Worm (Caenorhabditis elegans) whole organism, dauer: ENCODE data around the gene fbxb-38.

Experiments used
- unc-62 ChIP-seq: sonication (generic microtip); optimal IDR thresholded peaks from 2 replicates; lab custom pipeline; 2017; ENCODE audit warnings: missing biosample characterization, missing genetic modification reagents, missing genetic modification characterization

The fbxb-38 gene

DNA sequence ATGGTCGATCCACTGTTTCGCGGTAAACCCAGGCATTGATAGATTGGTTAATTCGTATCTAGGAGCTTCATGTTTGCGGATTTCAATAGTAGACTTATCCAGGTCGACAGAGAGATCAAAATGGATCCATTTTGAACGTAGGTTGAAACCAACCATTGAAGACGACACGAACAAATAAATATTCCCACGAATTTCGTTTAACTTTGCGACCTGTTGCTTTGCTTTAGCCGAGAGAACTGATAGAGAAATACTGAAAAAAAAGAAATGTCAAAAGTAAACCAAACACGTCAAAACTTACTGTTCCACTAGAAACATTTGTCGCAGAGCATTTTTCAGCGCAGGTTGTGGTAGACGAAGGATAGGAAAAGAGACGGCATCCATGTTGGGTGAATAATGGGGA lies at the start of gene fbxb-38:
Gene fbxb-38, minus strand, starts transcription at position 390 of the 400 bp plus-strand sequence.
- no peak for TF ChIP-seq unc-62 (GFP tag; lab: Kevin White, UChicago)

DNA sequence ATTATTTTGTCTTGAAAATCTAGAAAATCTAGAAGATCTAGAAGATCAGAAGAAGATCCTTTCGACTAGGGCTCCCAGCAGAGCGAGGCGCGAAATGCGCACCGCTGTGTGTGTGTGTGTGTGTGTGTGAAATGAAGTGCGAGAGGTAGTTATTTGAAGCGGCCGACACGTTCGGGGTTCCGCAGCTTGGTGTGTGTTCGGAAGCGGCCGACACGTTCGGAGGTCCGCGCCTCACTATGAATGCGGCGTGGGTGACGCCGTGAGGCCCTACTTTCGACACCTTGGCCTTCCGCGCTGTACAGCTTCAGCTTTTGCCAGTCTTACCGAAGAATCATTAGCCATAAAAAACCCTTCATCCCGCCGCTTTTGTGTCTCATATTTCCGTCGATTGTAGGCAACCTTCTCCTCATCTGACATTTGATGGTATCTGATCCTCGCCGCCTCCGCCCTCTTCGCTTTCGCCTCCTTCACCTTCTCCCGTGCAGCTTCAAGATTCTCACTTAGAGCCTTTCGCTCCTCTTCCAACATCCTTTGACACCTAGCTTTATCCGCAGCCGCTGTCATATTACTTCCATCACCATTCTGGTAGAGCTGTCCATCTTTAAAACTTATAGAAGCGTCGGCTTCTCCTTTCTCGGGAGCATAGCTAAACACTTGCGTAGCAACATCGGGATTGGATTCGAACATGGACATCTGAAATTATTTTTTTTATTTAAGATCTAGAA lies 48.5 kb upstream of the fbxb-38 start:
- TF ChIP-seq unc-62 (GFP tag; lab: Kevin White, UChicago), result no peak

DNA sequence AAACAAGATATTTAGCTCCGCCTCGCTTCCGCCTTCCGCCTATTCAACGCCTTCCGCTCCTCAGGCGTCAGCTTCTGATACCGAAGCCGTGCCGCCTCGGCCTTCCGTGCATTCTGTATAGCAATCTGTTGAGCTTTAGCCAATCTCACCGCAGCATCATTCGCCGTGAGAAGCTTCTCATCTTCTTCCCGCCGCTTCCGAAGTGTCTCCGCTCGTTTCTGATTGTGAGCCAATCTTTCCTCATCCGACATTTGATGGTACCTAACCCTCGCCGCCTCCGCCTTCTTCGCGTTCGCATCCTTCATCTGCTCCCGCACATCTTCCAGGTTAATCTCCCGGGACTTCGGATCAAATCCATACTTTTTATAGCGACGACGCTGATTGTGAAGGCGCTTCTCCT lies 46.9 kb upstream of the fbxb-38 start:
- no peak for TF ChIP-seq unc-62 (GFP tag; lab: Kevin White, UChicago)

DNA sequence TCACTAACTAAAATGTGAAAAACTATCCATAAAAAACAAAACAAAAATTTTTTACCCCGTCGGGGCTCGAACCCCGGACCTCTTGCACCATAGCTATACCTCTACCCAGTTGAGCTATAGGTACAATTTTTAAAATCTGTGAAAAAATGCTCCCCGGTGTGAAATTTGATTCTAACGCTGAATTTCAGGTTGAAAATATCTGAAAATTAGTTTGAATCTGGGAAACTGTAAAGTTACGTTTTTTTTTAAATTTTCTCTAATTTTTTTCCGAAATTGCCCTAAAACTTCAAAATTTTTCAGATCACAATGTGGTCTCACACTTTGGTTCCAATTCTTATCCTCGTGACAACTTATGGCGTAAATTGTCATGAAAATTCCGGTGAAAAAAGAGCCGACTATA lies 39.2 kb upstream of the fbxb-38 start, which contains the start of gene Y59C2A.1:
Gene Y59C2A.1, plus strand, starts transcription at position 301 of the 400 bp plus-strand sequence.
- TF ChIP-seq unc-62 (GFP tag; lab: Kevin White, UChicago), result no peak

DNA sequence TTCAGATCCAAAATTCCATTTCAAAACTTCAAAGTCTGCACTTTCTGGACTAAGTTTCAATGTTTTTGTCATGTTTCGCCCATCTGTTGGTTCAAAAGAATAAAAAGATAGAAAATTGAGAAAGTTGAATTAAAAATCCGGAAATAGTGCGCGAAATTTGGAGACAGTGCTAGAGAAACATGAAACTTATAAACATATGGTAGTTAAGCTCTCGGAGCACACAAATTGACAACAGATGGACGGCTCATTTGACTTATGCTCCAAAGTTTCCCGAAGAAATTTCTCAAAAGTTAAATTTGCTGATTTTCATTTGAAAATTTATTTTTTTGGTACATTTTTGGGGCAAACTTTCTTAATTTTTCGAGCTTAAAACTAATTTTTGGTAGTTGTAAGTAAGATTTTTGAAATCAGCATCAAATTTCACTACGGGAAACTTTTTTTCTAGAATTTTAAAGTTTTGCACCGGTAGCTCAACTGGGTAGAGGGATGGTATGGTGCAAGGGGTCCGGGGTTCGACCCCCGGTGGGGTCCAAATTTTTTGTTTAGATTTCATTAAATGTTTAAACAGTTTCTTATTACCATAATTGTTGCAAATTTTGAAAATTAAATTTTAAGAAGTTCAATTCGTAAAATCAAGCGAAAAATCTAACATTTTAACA lies 37.6 kb upstream of the fbxb-38 start:
- TF ChIP-seq unc-62 (GFP tag; lab: Kevin White, UChicago), result no peak

DNA sequence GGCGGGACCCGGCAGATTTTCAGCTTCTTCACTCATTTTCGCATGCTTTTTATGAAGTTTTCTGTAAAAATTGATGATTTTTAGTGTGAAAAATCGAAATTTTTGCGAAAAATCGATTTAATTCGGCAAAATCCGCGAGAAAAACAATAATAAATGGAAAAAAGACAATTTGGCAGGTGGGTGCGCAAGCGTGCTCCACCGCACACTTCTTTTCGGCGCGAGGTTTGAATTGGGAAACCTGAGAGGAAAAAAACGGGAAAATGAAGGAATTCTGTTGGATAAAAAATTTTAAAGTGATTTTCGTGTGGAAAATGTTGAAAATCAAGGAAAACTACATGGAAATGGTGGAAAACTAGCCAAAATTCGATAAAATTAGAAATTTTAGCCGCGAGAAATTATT lies 35.5 kb upstream of the fbxb-38 start, which contains the start of gene Y59C2A.2:
Gene Y59C2A.2, minus strand, starts transcription at position 61 of the 400 bp plus-strand sequence.
- no peak for TF ChIP-seq unc-62 (GFP tag; lab: Kevin White, UChicago)

DNA sequence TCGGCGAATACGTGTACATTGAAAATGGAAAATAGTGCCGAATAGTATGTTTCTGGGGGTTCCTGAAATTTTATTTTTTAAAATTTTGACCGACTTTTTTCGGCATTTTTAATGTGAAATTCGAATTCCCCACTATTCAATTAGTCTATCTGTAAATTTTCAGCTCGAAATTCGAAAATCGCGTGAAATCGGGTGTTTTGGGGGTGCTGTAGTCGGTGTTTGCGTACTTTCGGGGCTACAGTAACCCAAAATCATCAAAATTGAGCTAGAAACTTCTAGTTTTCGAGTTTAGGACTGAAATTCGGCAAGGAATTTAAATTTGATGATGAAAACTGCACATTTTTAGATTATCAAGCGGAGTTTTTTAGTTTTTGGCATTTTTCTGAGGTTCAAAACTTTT lies 33.6 kb upstream of the fbxb-38 start:
- no peak for TF ChIP-seq unc-62 (GFP tag; lab: Kevin White, UChicago)

DNA sequence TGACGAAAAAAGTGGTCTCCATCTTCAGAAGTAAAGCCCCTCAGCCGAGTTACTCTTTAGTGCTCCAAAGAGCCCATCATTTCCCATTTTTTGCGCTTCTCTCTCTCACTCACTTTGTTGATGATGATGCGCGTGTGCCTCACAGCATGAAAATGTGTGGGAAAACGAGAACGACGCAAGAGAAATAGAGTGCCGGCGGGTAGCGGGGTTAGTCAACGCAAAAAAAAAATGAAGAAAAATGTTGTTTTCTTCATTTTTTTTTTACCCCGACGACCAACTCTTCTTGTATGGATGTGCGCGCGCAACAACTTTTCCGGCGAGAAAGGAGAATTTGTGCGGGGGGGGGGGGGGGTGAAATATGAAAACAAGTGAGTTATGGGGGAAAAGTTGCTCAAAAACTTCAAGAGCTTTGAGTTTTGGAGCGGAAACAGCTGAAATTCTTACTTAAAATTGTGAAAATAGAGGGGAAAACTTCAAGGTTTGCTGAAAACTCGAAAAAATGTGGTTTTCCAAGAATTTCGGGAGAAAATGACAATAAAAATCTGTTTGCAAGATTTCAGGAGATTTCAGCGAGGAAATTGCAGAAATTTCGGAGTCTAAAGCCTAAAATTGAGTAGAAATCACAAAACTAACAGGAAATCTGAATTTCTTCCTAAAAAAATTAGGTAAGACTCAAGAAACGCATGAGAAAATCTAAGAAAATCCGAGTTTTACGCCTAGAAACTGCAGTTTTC lies 29.2 kb upstream of the fbxb-38 start, which contains the start of gene C33C12.1:
Gene C33C12.1, plus strand, starts transcription at position 684 of the 734 bp plus-strand sequence.
- no peak for TF ChIP-seq unc-62 (GFP tag; lab: Kevin White, UChicago)

DNA sequence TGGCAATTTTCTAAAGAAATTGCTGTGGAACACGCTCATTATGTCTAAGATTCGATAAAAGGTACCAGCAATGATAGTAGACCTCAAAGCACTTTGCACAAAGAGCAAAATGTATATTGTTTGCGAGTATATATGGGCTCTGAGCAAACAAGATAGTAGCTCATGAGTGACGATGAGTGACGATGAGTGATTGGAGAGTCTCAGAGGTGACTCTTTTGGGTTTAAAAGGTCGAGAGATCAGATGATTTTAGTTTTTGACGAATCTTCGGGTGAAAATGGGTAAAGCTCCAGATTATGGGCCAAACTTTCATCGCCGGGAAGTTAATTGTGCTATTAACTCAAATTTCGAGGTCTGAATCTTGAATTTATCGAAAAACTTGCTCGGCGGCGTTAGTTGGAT lies 28.2 kb upstream of the fbxb-38 start:
- TF ChIP-seq unc-62 (GFP tag; lab: Kevin White, UChicago), result no peak

DNA sequence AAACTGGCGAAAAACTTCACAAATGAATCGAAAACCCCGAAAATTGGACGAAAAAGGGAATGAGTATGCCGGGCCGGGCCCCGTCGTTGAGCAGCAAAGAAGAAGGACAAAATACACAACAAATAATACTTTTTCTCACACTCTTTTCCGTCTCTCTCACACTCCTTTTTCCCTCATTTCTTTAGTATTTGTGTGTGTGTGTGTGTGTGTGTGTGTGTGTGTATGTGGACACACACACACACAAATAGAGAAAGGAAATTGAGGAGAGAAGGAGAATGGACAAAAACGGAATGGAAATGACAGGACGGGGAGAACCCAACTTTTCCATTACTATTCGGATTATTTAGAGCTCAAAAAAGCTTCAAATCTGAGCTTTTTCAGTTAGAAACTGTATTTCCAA lies 27.0 kb upstream of the fbxb-38 start:
- no peak for TF ChIP-seq unc-62 (GFP tag; lab: Kevin White, UChicago)

DNA sequence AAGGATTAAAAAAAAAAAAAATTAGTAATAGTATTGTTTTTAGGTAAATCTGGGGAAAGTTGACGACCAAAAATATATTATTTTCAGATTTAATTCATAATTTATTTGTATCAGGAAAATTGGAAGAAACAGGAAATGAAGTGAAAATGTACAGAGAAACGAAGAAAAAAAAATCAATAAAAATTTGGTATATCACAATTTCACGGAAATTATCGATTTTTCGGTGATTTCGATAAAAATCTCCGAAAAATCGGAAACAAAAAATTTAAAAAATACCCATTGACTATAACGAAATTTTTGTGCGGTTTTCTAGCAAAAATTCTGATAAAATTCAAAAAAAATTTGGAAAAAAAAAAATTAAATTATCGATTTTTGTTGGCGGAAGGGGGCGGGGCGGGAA lies 23.7 kb upstream of the fbxb-38 start:
- no peak for TF ChIP-seq unc-62 (GFP tag; lab: Kevin White, UChicago)

DNA sequence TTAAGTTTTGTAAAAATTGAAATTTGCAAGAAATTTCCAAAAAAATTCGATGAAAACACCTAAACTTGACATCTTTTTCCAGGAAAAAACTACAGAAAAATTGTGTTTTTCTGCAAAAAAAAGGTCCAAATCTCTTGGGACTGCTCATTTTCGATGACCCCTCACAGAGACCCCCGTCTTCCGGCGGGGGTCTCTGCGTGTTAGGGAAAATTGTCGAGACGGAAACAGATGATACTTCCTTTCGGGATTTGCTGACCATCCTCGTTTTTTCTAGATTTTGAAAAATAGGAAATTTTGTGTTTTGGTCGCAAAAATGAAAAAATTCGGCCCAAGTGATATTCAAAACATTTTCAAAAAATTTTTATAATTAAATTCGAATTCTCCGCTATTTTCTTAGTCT lies 22.8 kb upstream of the fbxb-38 start:
- no peak for TF ChIP-seq unc-62 (GFP tag; lab: Kevin White, UChicago)

DNA sequence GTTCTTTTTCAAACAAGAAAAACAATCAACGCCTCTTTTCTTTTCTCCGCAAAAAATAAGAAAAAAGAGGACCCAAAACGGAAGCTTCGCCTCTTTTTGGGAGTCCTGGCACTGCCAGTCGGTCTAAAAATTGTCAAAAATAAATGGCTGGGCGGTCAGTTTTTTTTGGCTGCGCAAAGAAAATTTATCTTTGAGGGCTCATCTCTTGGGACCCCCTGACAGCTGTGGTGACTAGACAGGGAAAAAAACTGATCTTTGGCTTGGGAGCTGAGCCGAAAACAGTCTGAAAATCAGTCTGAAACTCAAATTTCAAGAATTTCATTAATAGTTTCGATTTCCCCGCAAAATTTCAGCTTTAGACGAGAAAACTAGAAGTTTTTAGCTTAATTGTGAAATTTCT lies 22.0 kb upstream of the fbxb-38 start:
- TF ChIP-seq unc-62 (GFP tag; lab: Kevin White, UChicago), result no peak

DNA sequence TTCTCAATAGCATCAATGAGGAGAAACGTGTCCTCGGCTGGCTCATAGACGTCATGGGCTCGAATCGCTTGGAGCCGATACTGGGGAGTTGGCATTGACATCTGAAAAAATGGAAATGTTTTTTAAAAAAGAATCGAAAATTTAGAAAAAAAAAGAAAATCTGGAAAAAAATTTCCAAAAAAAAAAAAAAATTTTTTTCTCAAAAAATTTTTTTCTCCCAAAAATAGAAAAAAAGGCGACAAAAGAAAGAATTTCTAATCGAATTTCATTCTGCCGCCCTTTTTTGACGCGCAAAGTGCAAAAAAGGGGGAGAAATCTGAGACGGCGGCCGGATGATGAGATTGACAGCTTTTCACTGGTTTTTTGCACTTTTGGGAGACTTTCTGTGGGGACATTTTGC lies 20.8 kb upstream of the fbxb-38 start, which contains the start of gene mtq-2:
Gene mtq-2, minus strand, starts transcription at position 101 of the 400 bp plus-strand sequence.
- no peak for TF ChIP-seq unc-62 (GFP tag; lab: Kevin White, UChicago)

DNA sequence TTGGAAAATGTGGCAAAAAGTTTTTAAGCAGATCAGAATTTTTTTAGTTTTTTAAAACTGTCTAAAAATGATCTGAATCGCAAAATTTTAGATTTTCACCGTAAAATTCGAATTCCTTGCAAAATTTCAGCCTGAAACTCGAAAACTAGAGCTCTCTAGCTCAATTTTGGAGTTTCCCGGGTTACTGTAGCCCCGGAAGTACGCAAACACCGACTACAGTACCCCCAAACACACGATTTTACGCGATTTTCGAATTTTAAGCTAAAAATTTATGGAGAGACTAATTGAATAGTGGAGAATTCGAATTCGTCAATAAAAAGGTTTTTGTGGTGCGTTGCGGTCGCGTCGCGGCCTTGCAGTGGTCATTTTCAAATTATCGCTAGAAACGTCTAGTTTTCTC lies 18.2 kb upstream of the fbxb-38 start:
- TF ChIP-seq unc-62 (GFP tag; lab: Kevin White, UChicago), result no peak

DNA sequence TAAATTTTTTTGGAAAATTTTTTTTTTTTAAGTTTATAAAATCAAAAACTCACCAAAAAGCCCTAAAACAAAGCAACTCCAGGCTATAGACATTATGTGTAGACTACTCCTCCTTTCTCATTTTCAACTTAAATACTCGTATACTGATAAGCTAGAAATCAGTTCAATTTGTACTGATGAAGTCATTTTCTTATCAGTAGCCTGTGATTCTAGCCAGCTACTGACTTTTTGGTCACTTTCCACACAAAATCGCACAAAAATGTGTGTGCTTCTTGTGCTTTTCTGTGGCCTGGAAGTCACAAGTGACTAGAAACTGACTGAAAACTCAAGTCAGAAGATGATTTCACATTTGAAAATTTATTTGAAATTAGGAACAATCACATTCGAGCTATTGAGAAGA lies 17.8 kb upstream of the fbxb-38 start, which contains the start of gene gba-2:
Gene gba-2, minus strand, starts transcription at position 106 of the 400 bp plus-strand sequence.
- TF ChIP-seq unc-62 (GFP tag; lab: Kevin White, UChicago), result no peak
